Comparison of ENCODE assay signal across 3 worm cellular contexts in the genomic region with DNA sequence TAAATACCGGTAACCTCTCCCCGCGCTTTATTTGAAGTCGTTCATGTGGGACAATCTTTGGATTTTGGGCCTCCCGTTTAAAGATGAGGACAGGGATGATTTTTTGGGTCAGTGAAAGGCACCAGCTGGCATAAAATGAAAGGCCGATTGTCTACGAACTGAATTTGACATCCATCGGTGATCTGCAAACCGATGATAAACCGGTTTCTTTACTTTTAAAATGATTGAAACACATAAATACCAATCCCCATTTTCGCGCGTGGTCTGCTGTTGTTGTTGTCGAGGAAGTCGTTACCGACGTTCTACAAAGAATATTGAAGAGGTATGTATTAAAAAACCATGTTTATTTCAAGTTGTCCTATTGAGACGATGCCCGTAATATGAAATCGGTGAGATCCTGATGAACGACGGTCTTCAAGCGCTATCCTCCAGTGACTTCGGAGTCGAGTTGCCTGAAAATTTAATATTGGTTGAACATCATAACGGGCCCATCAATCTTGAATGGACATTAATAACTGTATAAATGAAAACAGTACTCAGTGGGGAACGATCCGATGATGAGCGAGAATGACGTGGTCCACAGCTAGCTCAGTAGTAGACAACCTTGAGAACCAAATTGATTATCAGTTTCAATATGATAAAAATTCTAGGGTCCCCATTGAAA.
TF ChIP-seq lines count a peak whose summit lies in the region.

No protein-coding gene starts in this region.

TF ChIP-seq in whole organism, L1 larva, 84 proteins besides CTCF, POLR2A, EP300 and RAD21 (continued from another document):
- TF ChIP-seq blmp-1 (tag; optimal IDR thresholded peaks at IDR 0.05; lab: Kevin White, UChicago), result no peak
- TF ChIP-seq lir-3 (tag; optimal IDR thresholded peaks at IDR 0.05; lab: Kevin White, UChicago; ENCODE audit: poor library complexity), result no peak
- TF ChIP-seq C04F5.9 (tag; optimal IDR thresholded peaks at IDR 0.05; lab: Kevin White, UChicago), result no peak
- peak; percentile 20 for TF ChIP-seq nhr-85 (tag; lab: Kevin White, UChicago)
- TF ChIP-seq pqm-1 (tag; optimal IDR thresholded peaks at IDR 0.05; lab: Kevin White, UChicago), result no peak
TF ChIP-seq in whole organism, L1 larva: peak in this region for 4.

TF ChIP-seq in whole organism, L4 larva, 104 proteins besides CTCF, POLR2A, EP300 and RAD21 (continued from another document and continues in another):
- TF ChIP-seq lir-3 (tag; optimal IDR thresholded peaks at IDR 0.05; lab: Kevin White, UChicago) (no peak), mxl-2 (GFP tag; conservative IDR thresholded peaks at IDR 0.05; lab: Robert Waterston, UW) (no peak), egl-43 (GFP tag; IDR thresholded peaks at IDR 0.05; lab: Robert Waterston, UW) (peak; percentile 57), mdt-29 (GFP tag; IDR thresholded peaks at IDR 0.05; lab: Robert Waterston, UW) (no peak; the same call in none of the 2 replicates), gei-8 (GFP tag; optimal IDR thresholded peaks at IDR 0.05; lab: Kevin White, UChicago) (no peak), F37D6.2 (tag; optimal IDR thresholded peaks at IDR 0.05; lab: Kevin White, UChicago) (no peak), mes-2 (tag; optimal IDR thresholded peaks at IDR 0.05; lab: Kevin White, UChicago; ENCODE audit: poor library complexity, severe bottlenecking) (no peak), F49E8.2 (tag; optimal IDR thresholded peaks at IDR 0.05; lab: Kevin White, UChicago; ENCODE audit: borderline replicate concordance) (no peak), T26A8.4 (GFP tag; IDR thresholded peaks at IDR 0.05; lab: Robert Waterston, UW) (peak; percentile 91; the same call in 1 of the 2 replicates), attf-4 (tag; optimal IDR thresholded peaks at IDR 0.05; lab: Kevin White, UChicago) (no peak), aha-1 (tag; lab: Kevin White, UChicago) (peak; percentile 96), nhr-25 (tag; optimal IDR thresholded peaks at IDR 0.05; lab: Kevin White, UChicago; ENCODE audit: borderline replicate concordance, insufficient read depth) (no peak), daf-12 (tag; optimal IDR thresholded peaks at IDR 0.05; lab: Kevin White, UChicago) (no peak), ceh-44 (GFP tag; IDR thresholded peaks at IDR 0.05; lab: Robert Waterston, UW) (no peak; the same call in 1 of the 2 replicates), ztf-7 (tag; optimal IDR thresholded peaks at IDR 0.05; lab: Kevin White, UChicago) (no peak), tag-97 (GFP tag; IDR thresholded peaks at IDR 0.05; lab: Robert Waterston, UW) (no peak), nhr-77 (tag; optimal IDR thresholded peaks at IDR 0.05; lab: Kevin White, UChicago) (no peak), pha-4 (GFP tag; IDR thresholded peaks at IDR 0.05; lab: Robert Waterston, UW) (peak; percentile 58; the same call in 1 of the 2 replicates), pha-4 (tag; optimal IDR thresholded peaks at IDR 0.05; lab: Kevin White, UChicago) (no peak), duxl-1 (tag; optimal IDR thresholded peaks at IDR 0.05; lab: Kevin White, UChicago; ENCODE audit: poor library complexity) (no peak), T20F7.1 (GFP tag; optimal IDR thresholded peaks at IDR 0.05; lab: Kevin White, UChicago) (no peak), lin-39 (tag; optimal IDR thresholded peaks at IDR 0.05; lab: Kevin White, UChicago) (no peak), mep-1 (tag; optimal IDR thresholded peaks at IDR 0.05; lab: Kevin White, UChicago) (no peak), php-3 (GFP tag; IDR thresholded peaks at IDR 0.05; lab: Robert Waterston, UW) (peak; percentile 52; the same call in 1 of the 2 replicates), hif-1 (tag; optimal IDR thresholded peaks at IDR 0.05; lab: Kevin White, UChicago) (no peak), hlh-30 (tag; optimal IDR thresholded peaks at IDR 0.05; lab: Kevin White, UChicago; ENCODE audit: insufficient read depth) (no peak), nhr-111 (GFP tag; optimal IDR thresholded peaks at IDR 0.05; lab: Kevin White, UChicago) (no peak), set-16 (GFP tag; IDR thresholded peaks at IDR 0.05; lab: Robert Waterston, UW) (no peak), dmd-8 (GFP tag; IDR thresholded peaks at IDR 0.05; lab: Robert Waterston, UW) (no peak), F10B5.3 (tag; optimal IDR thresholded peaks at IDR 0.05; lab: Kevin White, UChicago) (no peak), spr-1 (tag; optimal IDR thresholded peaks at IDR 0.05; lab: Kevin White, UChicago) (no peak), ceh-20 (GFP tag; IDR thresholded peaks at IDR 0.05; lab: Robert Waterston, UW) (peak; percentile 67), ceh-28 (tag; optimal IDR thresholded peaks at IDR 0.05; lab: Kevin White, UChicago) (no peak), madf-9 (GFP tag; conservative IDR thresholded peaks at IDR 0.05; lab: Robert Waterston, UW) (0 out of 2 replicates have a peak, but pooled peaks have one; percentile 45), tra-1 (GFP tag; IDR thresholded peaks at IDR 0.05; lab: Robert Waterston, UW) (0 out of 2 replicates have a peak, but pooled peaks have one; percentile 25), ztf-11 (tag; optimal IDR thresholded peaks at IDR 0.05; lab: Kevin White, UChicago) (no peak), mxl-3 (GFP tag; optimal IDR thresholded peaks at IDR 0.05; lab: Kevin White, UChicago) (no peak), mdl-1 (tag; optimal IDR thresholded peaks at IDR 0.05; lab: Kevin White, UChicago) (no peak), jun-1 (tag; optimal IDR thresholded peaks at IDR 0.05; lab: Kevin White, UChicago) (no peak), fkh-10 (GFP tag; optimal IDR thresholded peaks at IDR 0.05; lab: Kevin White, UChicago) (no peak), cey-2 (tag; optimal IDR thresholded peaks at IDR 0.05; lab: Kevin White, UChicago; ENCODE audit: borderline replicate concordance, insufficient read depth) (no peak), zip-2 (tag; optimal IDR thresholded peaks at IDR 0.05; lab: Kevin White, UChicago) (no peak), unc-39 (tag; optimal IDR thresholded peaks at IDR 0.05; lab: Kevin White, UChicago) (no peak), nhr-11 (tag; optimal IDR thresholded peaks at IDR 0.05; lab: Kevin White, UChicago) (no peak), ama-1 (optimal IDR thresholded peaks at IDR 0.05; lab: Kevin White, UChicago) (no peak), lin-29 (GFP tag; IDR thresholded peaks at IDR 0.05; lab: Robert Waterston, UW) (peak; percentile 77), dpl-1 (GFP tag; optimal IDR thresholded peaks at IDR 0.05; lab: Kevin White, UChicago) (no peak), unc-130 (GFP tag; optimal IDR thresholded peaks at IDR 0.05; lab: Kevin White, UChicago) (no peak), ceh-82 (tag; optimal IDR thresholded peaks at IDR 0.05; lab: Kevin White, UChicago) (no peak), lin-15B (tag; optimal IDR thresholded peaks at IDR 0.05; lab: Kevin White, UChicago) (no peak), daf-8 (GFP tag; IDR thresholded peaks at IDR 0.05; lab: Robert Waterston, UW) (no peak; the same call in 1 of the 2 replicates), nhr-6 (tag; optimal IDR thresholded peaks at IDR 0.05; lab: Kevin White, UChicago) (no peak), dmd-9 (GFP tag; IDR thresholded peaks at IDR 0.05; lab: Robert Waterston, UW) (peak; percentile 56; the same call in 1 of the 2 replicates), nhr-42 (GFP tag; IDR thresholded peaks at IDR 0.05; lab: Robert Waterston, UW) (peak; percentile 84), ctbp-1 (GFP tag; IDR thresholded peaks at IDR 0.05; lab: Robert Waterston, UW) (peak; percentile 64), snpc-4 (tag; optimal IDR thresholded peaks at IDR 0.05; lab: Kevin White, UChicago) (no peak), zfp-3 (GFP tag; conservative IDR thresholded peaks at IDR 0.05; lab: Robert Waterston, UW) (peak; percentile 84), sdz-12 (GFP tag; optimal IDR thresholded peaks at IDR 0.05; lab: Kevin White, UChicago) (no peak), saeg-2 (GFP tag; IDR thresholded peaks at IDR 0.05; lab: Robert Waterston, UW) (peak; percentile 79; the same call in 1 of the 2 replicates)

TF ChIP-seq in whole organism, young adult, 124 proteins besides CTCF, POLR2A, EP300 and RAD21 (continued from another document and continues in another):
- no peak for TF ChIP-seq sea-2 (GFP tag; IDR thresholded peaks at IDR 0.05; lab: Robert Waterston, UW)
- no peak for TF ChIP-seq repo-1 (tag; optimal IDR thresholded peaks at IDR 0.05; lab: Kevin White, UChicago)
- no peak for TF ChIP-seq nfya-1 (tag; optimal IDR thresholded peaks at IDR 0.05; lab: Kevin White, UChicago; ENCODE audit: borderline replicate concordance, insufficient read depth)
- TF ChIP-seq hmg-20 (GFP tag; IDR thresholded peaks at IDR 0.05; lab: Robert Waterston, UW), result peak; percentile 51; the same call in 1 of the 2 replicates
- no peak for TF ChIP-seq ztf-25 (GFP tag; IDR thresholded peaks at IDR 0.05; lab: Robert Waterston, UW)
- TF ChIP-seq D2030.7 (GFP tag; IDR thresholded peaks at IDR 0.05; lab: Robert Waterston, UW), result peak; percentile 49; the same call in 1 of the 2 replicates
- no peak for TF ChIP-seq F49E8.2 (tag; optimal IDR thresholded peaks at IDR 0.05; lab: Kevin White, UChicago; ENCODE audit: insufficient read depth)
- TF ChIP-seq him-1 (tag; optimal IDR thresholded peaks at IDR 0.05; lab: Kevin White, UChicago), result no peak
- no peak for TF ChIP-seq sptf-2 (GFP tag; optimal IDR thresholded peaks at IDR 0.05; lab: Kevin White, UChicago)
- TF ChIP-seq lin-40 (tag; optimal IDR thresholded peaks at IDR 0.05; lab: Kevin White, UChicago), result no peak
- no peak for TF ChIP-seq lsy-27 (tag; optimal IDR thresholded peaks at IDR 0.05; lab: Kevin White, UChicago; ENCODE audit: borderline replicate concordance, insufficient read depth)
- peak; percentile 8 for TF ChIP-seq F23B12.7 (tag; optimal IDR thresholded peaks at IDR 0.05; lab: Kevin White, UChicago; ENCODE audit: insufficient read depth)
- peak; percentile 21; the same call in 1 of the 2 replicates for TF ChIP-seq let-526 (GFP tag; IDR thresholded peaks at IDR 0.05; lab: Robert Waterston, UW)
- no peak for TF ChIP-seq snpc-4 (GFP tag; optimal IDR thresholded peaks at IDR 0.05; lab: Kevin White, UChicago)
- TF ChIP-seq snpc-4 (tag; optimal IDR thresholded peaks at IDR 0.05; lab: Kevin White, UChicago), result no peak
- peak; percentile 74 for TF ChIP-seq pbrm-1 (GFP tag; IDR thresholded peaks at IDR 0.05; lab: Robert Waterston, UW)
- TF ChIP-seq attf-5 (GFP tag; optimal IDR thresholded peaks at IDR 0.05; lab: Kevin White, UChicago), result no peak
- TF ChIP-seq akir-1 (GFP tag; optimal IDR thresholded peaks at IDR 0.05; lab: Kevin White, UChicago), result no peak
- no peak; the same call in 1 of the 2 replicates for TF ChIP-seq ceh-100 (GFP tag; IDR thresholded peaks at IDR 0.05; lab: Robert Waterston, UW)
- 0 out of 2 replicates have a peak, but pooled peaks have one; percentile 76 for TF ChIP-seq ceh-40 (GFP tag; IDR thresholded peaks at IDR 0.05; lab: Robert Waterston, UW)
- TF ChIP-seq snpc-3.4 (tag; optimal IDR thresholded peaks at IDR 0.05; lab: Kevin White, UChicago), result no peak
- TF ChIP-seq mes-4 (tag; optimal IDR thresholded peaks at IDR 0.05; lab: Kevin White, UChicago), result no peak
- no peak for TF ChIP-seq lin-54 (GFP tag; optimal IDR thresholded peaks at IDR 0.05; lab: Kevin White, UChicago)
- TF ChIP-seq rec-8 (tag; optimal IDR thresholded peaks at IDR 0.05; lab: Kevin White, UChicago), result no peak
- peak; percentile 57; the same call in 1 of the 2 replicates for TF ChIP-seq aptf-3 (GFP tag; IDR thresholded peaks at IDR 0.05; lab: Robert Waterston, UW)
- peak; percentile 34; the same call in 1 of the 2 replicates for TF ChIP-seq egl-44 (GFP tag; IDR thresholded peaks at IDR 0.05; lab: Robert Waterston, UW)
- no peak for TF ChIP-seq ceh-79 (tag; optimal IDR thresholded peaks at IDR 0.05; lab: Kevin White, UChicago)
- peak; percentile 77 for TF ChIP-seq ekl-4 (GFP tag; IDR thresholded peaks at IDR 0.05; lab: Robert Waterston, UW)
- TF ChIP-seq F57A8.1 (GFP tag; optimal IDR thresholded peaks at IDR 0.05; lab: Kevin White, UChicago), result no peak
- no peak for TF ChIP-seq F10E7.11 (tag; optimal IDR thresholded peaks at IDR 0.05; lab: Kevin White, UChicago)
- peak; percentile 62; the same call in 1 of the 2 replicates for TF ChIP-seq rcor-1 (GFP tag; IDR thresholded peaks at IDR 0.05; lab: Robert Waterston, UW)
- TF ChIP-seq B0035.1 (tag; optimal IDR thresholded peaks at IDR 0.05; lab: Kevin White, UChicago), result no peak
- no peak for TF ChIP-seq ccch-3 (GFP tag; optimal IDR thresholded peaks at IDR 0.05; lab: Kevin White, UChicago)
- no peak for TF ChIP-seq B0261.1 (tag; optimal IDR thresholded peaks at IDR 0.05; lab: Kevin White, UChicago)
- peak; percentile 53; the same call in 1 of the 2 replicates for TF ChIP-seq C06A6.2 (GFP tag; conservative IDR thresholded peaks at IDR 0.05; lab: Robert Waterston, UW)
- no peak; the same call in 1 of the 2 replicates for TF ChIP-seq madf-8 (GFP tag; conservative IDR thresholded peaks at IDR 0.05; lab: Robert Waterston, UW)
- no peak for TF ChIP-seq dpl-1 (GFP tag; optimal IDR thresholded peaks at IDR 0.05; lab: Kevin White, UChicago)
- TF ChIP-seq Y53F4B.3 (GFP tag; IDR thresholded peaks at IDR 0.05; lab: Robert Waterston, UW), result no peak
- TF ChIP-seq rpc-1 (optimal IDR thresholded peaks at IDR 0.05; lab: Kevin White, UChicago), result no peak
- no peak for TF ChIP-seq rpc-1 (tag; optimal IDR thresholded peaks at IDR 0.05; lab: Kevin White, UChicago)
- TF ChIP-seq madf-10 (tag; optimal IDR thresholded peaks at IDR 0.05; lab: Kevin White, UChicago), result no peak
- TF ChIP-seq ztf-26 (tag; optimal IDR thresholded peaks at IDR 0.05; lab: Kevin White, UChicago), result no peak
- TF ChIP-seq snpc-1.3 (tag; optimal IDR thresholded peaks at IDR 0.05; lab: Kevin White, UChicago; ENCODE audit: insufficient read depth), result no peak
- no peak for TF ChIP-seq efl-1 (GFP tag; optimal IDR thresholded peaks at IDR 0.05; lab: Kevin White, UChicago)
- no peak; the same call in 1 of the 2 replicates for TF ChIP-seq lin-26 (GFP tag; IDR thresholded peaks at IDR 0.05; lab: Robert Waterston, UW)
- TF ChIP-seq egl-18 (GFP tag; IDR thresholded peaks at IDR 0.05; lab: Robert Waterston, UW), result 0 out of 2 replicates have a peak, but pooled peaks have one; percentile 7
- TF ChIP-seq Y53G8AR.9 (GFP tag; conservative IDR thresholded peaks at IDR 0.05; lab: Robert Waterston, UW), result peak; percentile 92
- peak; percentile 50 for TF ChIP-seq Y56A3A.18 (GFP tag; IDR thresholded peaks at IDR 0.05; lab: Robert Waterston, UW)
- TF ChIP-seq somi-1 (GFP tag; optimal IDR thresholded peaks at IDR 0.05; lab: Kevin White, UChicago), result no peak
- TF ChIP-seq nhr-80 (tag; optimal IDR thresholded peaks at IDR 0.05; lab: Kevin White, UChicago), result no peak
- TF ChIP-seq F37B4.10 (GFP tag; IDR thresholded peaks at IDR 0.05; lab: Robert Waterston, UW), result 0 out of 2 replicates have a peak, but pooled peaks have one; percentile 30
- TF ChIP-seq B0019.2 (GFP tag; conservative IDR thresholded peaks at IDR 0.05; lab: Robert Waterston, UW), result 0 out of 2 replicates have a peak, but pooled peaks have one; percentile 11
- TF ChIP-seq F39B2.1 (GFP tag; IDR thresholded peaks at IDR 0.05; lab: Robert Waterston, UW), result no peak
- TF ChIP-seq zfh-2 (GFP tag; conservative IDR thresholded peaks at IDR 0.05; lab: Robert Waterston, UW), result no peak
- TF ChIP-seq ZK185.1 (tag; optimal IDR thresholded peaks at IDR 0.05; lab: Kevin White, UChicago; ENCODE audit: poor library complexity, severe bottlenecking), result peak; percentile 51
- TF ChIP-seq nhr-27 (tag; optimal IDR thresholded peaks at IDR 0.05; lab: Kevin White, UChicago), result peak; percentile 56
- no peak for TF ChIP-seq F33H1.4 (GFP tag; IDR thresholded peaks at IDR 0.05; lab: Robert Waterston, UW)
- no peak for TF ChIP-seq pha-4 (tag; optimal IDR thresholded peaks at IDR 0.05; lab: Kevin White, UChicago)
- no peak for TF ChIP-seq ztf-22 (GFP tag; optimal IDR thresholded peaks at IDR 0.05; lab: Kevin White, UChicago)
- TF ChIP-seq madf-3 (GFP tag; IDR thresholded peaks at IDR 0.05; lab: Robert Waterston, UW), result peak; percentile 90
- TF ChIP-seq ztf-6 (GFP tag; IDR thresholded peaks at IDR 0.05; lab: Robert Waterston, UW), result 0 out of 2 replicates have a peak, but pooled peaks have one; percentile 7
- TF ChIP-seq nhr-179 (tag; optimal IDR thresholded peaks at IDR 0.05; lab: Kevin White, UChicago), result no peak
- TF ChIP-seq tbx-9 (tag; optimal IDR thresholded peaks at IDR 0.05; lab: Kevin White, UChicago; ENCODE audit: borderline replicate concordance), result no peak
- TF ChIP-seq dpff-1 (tag; optimal IDR thresholded peaks at IDR 0.05; lab: Kevin White, UChicago), result no peak
